Worm (Caenorhabditis elegans): ENCODE measurements around the gene his-17.
"Not testable (repeated sequence)": the region's sequence is repeated elsewhere in the genome, so short reads cannot be mapped to it uniquely, and the experiment has no call there.

his-17 gene

DNA sequence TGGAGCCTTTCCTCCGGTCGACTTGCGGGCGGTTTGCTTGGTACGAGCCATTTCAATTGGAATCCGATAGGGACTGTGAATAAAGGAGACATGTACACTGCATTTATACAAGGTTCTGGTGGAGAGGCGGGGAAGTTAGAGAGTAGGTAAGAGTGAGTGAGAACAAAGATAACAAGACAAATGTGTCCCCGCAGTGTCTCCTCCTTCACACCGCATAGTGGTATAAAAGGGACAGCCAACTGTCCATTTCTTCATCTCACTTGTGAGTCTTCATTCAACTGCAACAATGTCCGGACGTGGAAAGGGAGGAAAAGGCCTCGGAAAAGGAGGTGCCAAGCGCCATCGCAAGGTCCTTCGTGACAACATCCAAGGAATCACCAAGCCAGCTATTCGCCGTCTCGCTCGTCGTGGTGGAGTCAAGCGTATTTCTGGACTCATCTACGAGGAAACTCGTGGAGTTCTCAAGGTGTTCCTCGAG lies at the start of gene his-17, which contains the start of gene his-18:
Gene his-17, minus strand, starts transcription at position 51 of the 478 bp plus-strand sequence.
Gene his-18, plus strand, starts transcription at position 287 of the 478 bp plus-strand sequence.
- not testable (repeated sequence) for TF ChIP-seq dao-5, W03F9.2, him-1 (tag; optimal IDR thresholded peaks at IDR 0.05)

DNA sequence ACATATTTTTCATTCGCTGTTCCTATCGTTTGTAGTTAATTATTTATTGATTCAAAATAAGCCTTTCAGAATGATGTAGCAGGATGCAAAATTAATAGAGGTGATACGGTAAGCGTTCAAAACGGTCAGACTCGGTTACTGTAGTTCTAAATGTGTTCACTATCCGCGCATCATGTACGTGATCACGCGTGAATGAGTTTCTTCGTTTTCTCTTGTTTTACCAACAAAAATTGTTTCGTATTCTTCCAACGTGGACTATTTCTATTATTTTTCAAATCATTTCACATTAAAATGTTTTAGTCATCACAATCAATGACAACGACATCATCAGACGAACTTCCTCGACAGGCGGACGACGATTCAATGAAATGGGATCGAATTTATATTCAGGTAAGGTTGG lies 49.7 kb upstream of the his-17 start, which contains the start of gene gck-1:
Gene gck-1, plus strand, starts transcription at position 301 of the 400 bp plus-strand sequence.
- TF ChIP-seq him-1 (tag; optimal IDR thresholded peaks at IDR 0.05) (no peak), W03F9.2 (tag; optimal IDR thresholded peaks at IDR 0.05) (no peak), dao-5 (tag; optimal IDR thresholded peaks at IDR 0.05) (no peak)

DNA sequence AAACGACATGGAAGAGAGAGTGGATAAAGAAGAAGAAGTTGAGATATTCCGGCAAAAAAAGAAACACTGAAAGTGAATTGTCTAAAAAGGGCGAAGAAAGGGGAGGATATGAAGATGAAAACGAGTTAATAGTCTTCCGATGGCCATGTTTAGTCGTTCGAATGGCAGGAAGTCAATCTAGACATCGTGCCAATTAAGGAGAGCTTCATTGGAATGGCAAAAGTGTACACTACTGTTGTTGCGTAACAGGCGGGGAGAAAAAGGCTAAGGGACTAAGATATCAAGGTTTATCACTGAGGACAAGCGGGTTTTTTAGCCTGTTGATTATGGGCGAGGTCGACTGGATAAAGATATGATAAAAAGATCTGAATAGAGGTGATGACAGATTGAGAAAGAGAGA lies 48.4 kb upstream of the his-17 start:
- no peak for TF ChIP-seq him-1 (tag; optimal IDR thresholded peaks at IDR 0.05)
- TF ChIP-seq dao-5 (tag; optimal IDR thresholded peaks at IDR 0.05): no peak
- no peak for TF ChIP-seq W03F9.2 (tag; optimal IDR thresholded peaks at IDR 0.05)

DNA sequence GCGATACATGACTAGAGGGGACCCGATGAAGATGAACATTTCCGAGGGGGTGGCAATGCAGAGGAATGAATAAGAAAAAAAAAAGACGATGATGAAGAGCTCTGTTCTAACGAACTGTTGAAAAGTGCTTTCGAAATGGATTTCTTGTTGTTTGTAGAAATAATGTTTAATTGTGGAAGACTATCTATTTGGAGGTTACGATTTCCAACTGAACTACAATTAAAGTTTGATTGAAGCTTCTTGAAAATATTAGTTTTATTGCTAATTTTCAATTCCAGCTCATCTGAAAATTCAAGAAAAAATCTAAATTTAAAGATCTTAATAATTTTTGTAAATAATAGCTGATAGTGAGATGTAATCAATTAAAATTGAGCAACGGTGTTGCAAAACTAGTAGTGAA lies 46.7 kb upstream of the his-17 start:
- TF ChIP-seq W03F9.2 (tag; optimal IDR thresholded peaks at IDR 0.05) (no peak), dao-5 (tag; optimal IDR thresholded peaks at IDR 0.05) (no peak), him-1 (tag; optimal IDR thresholded peaks at IDR 0.05) (no peak)

DNA sequence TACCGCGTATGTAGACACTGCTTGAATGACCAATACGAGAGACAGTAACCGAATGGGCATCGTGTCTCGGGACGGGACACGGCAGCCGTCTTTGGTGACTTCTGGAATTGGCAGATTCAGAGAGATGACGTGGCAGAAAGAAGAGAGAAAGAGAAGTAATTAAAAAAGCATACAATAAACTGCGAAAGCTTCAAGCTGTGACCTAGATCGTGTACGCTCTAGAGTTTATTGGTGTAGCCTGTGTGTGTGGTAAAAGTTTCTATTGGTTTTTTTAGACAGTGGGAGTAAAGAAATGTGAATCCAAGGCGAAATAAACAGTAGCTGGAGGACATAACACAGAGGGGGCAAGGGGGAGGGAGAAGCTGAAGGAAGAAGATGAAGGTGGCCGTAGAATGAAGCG lies 46.2 kb upstream of the his-17 start, which contains the start of gene T19A5.3:
Gene T19A5.3, minus strand, starts transcription at position 101 of the 400 bp plus-strand sequence.
- no peak for TF ChIP-seq W03F9.2 (tag; optimal IDR thresholded peaks at IDR 0.05)

DNA sequence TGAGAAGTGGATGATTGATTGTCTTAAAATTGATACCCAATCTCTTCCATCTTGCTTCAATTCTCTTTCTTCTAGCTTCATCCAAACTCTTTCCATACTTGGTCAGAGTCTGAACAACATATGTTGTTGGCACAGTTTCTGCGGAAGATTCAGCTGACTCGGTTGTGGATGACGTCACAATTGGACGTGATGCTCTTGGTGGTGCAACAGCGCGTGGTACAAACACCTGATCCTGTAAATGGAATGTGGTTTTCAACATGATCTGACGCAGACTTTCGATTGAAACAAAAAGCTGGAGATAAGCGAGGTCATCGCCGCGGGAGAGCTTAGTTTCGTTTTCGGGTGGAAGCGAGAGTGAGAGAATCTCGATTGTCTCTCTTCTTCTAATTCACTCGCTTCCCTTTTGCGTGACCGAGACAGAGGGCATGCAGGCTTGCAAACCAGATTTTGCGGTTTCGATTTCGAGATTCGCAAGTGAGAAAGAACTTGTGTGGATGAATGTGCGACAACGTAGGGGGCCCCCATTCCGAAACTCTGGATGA lies 44.7 kb upstream of the his-17 start:
- TF ChIP-seq dao-5 (tag; optimal IDR thresholded peaks at IDR 0.05) (no peak), him-1 (tag; optimal IDR thresholded peaks at IDR 0.05) (no peak), W03F9.2 (tag; optimal IDR thresholded peaks at IDR 0.05) (no peak)

DNA sequence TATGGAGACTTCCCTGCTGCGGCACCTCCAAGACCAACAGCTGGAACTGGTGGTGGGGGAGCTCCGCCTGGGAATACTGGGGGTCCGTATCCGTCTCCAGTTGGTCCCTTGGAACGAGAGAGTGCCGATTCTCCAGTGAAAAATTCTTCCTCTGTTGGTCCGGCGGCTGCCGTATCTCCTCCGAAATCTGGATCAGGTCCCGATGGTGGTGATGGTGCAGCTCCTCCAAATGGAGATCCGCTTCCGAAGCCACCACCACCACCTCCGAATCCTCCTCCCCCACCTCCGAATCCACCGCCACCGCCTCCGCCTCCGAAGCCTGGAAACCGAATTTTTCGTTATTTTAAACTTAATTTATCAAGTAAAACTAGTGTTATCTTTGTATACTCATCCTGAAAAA lies 42.6 kb upstream of the his-17 start:
- no peak for TF ChIP-seq dao-5 (tag; optimal IDR thresholded peaks at IDR 0.05)
- no peak for TF ChIP-seq him-1 (tag; optimal IDR thresholded peaks at IDR 0.05)
- TF ChIP-seq W03F9.2 (tag; optimal IDR thresholded peaks at IDR 0.05): no peak

DNA sequence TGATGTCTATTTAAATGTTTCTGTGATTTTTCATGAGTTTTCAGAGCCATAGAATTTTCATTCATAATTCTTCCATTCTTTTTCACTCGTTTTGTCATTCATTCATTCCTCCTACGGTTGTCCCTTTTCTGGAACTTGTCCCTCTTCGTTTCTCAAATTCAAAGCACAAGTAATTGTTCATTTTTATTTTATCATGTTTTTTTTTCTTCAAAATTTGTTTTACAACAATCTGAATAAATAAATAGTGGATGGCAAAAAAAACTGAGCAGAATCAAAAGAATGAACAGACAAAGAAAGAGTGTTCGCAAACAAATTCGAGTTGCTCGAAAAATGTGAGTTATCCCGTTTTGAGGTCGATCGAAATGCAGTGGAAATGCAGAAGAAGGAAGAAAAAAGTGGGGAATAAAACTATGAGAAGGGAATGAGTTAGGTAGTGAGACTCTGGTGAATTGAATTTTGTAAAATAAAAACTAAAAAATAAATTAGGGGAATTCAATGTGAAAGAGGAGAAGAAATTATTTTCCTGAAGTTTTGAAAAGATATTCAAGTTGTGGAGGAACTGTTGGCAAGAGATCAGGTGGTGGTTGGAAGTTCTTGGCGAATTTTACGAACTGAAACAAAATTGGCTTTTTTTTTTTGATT lies 41.8 kb upstream of the his-17 start:
- TF ChIP-seq him-1 (tag; optimal IDR thresholded peaks at IDR 0.05): no peak
- no peak for TF ChIP-seq dao-5 (tag; optimal IDR thresholded peaks at IDR 0.05)
- TF ChIP-seq W03F9.2 (tag; optimal IDR thresholded peaks at IDR 0.05): no peak

DNA sequence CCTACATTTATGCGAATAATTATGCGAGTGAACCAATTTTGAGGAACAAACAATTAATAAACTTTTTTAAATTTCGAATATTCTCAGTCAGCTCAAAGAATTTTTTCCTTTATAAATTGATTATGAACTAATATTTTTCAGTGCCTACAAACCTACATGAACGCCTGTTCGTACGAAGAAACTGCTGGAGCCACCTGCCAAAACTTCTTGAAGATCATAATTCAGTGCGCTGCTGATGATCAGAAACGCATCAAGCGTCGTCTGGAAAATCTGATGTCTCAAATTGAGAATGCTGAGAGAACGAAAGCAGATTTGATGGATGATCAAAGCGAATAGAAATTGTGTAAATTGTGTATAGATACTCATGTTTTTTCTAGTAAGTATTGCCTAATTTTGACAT lies 41.2 kb upstream of the his-17 start:
- TF ChIP-seq dao-5 (tag; optimal IDR thresholded peaks at IDR 0.05): no peak
- no peak for TF ChIP-seq W03F9.2 (tag; optimal IDR thresholded peaks at IDR 0.05)
- no peak for TF ChIP-seq him-1 (tag; optimal IDR thresholded peaks at IDR 0.05)

DNA sequence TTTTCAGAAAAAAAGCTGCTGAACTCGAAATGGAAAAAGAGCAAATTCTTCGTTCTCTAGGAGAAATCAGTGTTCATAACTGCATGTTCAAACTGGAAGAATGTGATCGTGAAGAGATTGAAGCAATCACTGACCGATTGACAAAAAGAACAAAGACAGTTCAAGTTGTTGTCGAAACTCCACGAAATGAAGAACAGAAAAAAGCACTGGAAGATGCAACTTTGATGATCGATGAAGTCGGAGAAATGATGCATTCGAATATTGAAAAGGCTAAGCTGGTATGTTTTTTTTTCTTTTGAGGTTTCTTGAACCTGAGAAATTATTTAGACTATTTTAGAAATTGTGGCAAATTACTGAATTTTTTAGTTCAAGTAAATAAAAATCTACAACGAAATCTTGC lies 40.7 kb upstream of the his-17 start:
- TF ChIP-seq W03F9.2 (tag; optimal IDR thresholded peaks at IDR 0.05): no peak
- TF ChIP-seq him-1 (tag; optimal IDR thresholded peaks at IDR 0.05): no peak
- no peak for TF ChIP-seq dao-5 (tag; optimal IDR thresholded peaks at IDR 0.05)

DNA sequence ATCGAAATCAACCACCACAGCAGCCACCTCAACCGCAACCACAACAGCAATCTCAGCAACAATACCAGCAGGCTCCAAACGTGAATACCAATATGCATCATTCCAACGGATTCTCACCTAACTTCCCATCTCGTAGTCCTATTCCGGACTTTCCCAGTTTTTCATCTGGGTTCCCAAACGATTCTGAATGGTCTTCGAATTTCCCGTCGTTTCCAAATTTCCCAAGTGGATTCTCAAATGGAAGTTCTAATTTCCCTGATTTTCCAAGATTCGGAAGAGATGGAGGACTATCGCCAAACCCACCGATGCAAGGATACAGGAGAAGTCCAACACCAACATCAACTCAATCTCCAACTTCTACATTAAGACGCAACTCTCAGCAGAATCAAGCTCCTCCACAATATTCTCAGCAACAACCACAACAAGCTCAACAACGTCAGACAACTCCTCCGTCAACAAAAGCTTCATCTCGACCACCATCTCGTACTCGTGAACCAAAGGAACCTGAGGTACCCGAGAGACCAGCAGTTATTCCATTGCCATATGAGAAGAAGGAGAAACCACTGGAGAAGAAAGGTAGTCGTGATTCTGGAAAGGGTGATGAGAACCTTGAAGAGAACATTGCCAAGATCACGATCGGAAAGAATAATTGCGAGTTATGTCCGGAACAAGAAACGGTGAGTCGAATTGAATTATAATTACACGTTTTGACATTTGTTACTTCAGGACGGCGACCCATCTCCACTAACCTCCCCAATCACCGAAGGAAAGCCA lies 39.9 kb upstream of the his-17 start:
- no peak for TF ChIP-seq W03F9.2 (tag; optimal IDR thresholded peaks at IDR 0.05)
- no peak for TF ChIP-seq dao-5 (tag; optimal IDR thresholded peaks at IDR 0.05)
- TF ChIP-seq him-1 (tag; optimal IDR thresholded peaks at IDR 0.05): no peak

DNA sequence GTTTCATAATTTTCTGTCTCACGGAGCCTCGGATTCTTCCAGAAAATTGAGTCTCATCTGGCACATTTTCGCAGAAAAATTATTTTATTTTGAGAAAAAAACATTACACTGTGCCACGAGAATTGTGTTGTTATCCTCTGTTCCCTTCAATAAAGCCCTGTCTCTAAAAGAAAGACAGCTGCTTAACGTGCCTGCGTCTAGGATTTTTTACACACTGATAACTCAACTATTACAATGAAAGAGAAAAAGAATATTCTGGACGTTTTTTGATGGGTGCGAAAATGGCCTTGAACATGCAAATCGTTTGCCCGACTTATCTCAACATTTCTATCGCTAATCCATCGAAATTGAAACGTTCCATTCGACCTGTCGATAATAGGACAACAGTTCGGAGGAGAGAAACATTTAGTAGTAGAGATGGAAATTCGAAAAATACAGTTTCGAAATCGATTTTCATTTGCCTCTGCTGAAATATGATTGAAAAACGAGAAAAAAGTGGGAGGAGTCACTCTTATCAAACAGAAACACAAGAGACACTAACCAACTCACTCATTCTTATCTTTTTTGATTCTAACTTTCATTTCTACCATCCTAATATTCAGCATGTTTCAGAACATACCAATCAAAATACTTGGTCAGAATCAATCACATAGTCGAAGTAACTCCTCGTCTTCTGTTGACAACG lies 39.1 kb upstream of the his-17 start:
- no peak for TF ChIP-seq dao-5 (tag; optimal IDR thresholded peaks at IDR 0.05)
- no peak for TF ChIP-seq W03F9.2 (tag; optimal IDR thresholded peaks at IDR 0.05)
- no peak for TF ChIP-seq him-1 (tag; optimal IDR thresholded peaks at IDR 0.05)

DNA sequence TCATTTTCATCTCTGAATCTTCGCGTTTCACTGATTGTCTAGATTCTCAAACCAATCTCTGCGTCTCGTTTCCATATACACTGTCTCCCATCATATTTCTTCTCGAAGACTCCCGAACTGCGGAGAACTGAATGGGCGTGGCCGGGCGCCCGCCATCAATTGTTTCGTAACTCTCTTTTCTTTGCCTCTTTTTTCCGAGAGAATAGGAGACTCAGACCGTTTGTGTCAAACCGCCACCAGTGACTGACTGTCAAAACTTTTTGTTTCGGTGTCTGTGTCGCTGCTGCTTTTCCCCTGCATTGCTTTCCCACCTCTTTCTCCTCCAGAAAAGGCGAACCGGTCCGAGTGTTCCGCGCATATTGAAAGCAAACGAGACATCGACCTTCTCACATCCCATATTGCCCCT lies 38.4 kb upstream of the his-17 start, which contains the start of gene unc-23:
Gene unc-23, plus strand, starts transcription at position 176 of the 406 bp plus-strand sequence.
- TF ChIP-seq dao-5 (tag; optimal IDR thresholded peaks at IDR 0.05): peak; percentile 68
- TF ChIP-seq him-1 (tag; optimal IDR thresholded peaks at IDR 0.05): no peak
- TF ChIP-seq W03F9.2 (tag; optimal IDR thresholded peaks at IDR 0.05): peak; percentile 54

All from whole organism, L4/young adult.